Fruit fly (Drosophila melanogaster) whole organism, embryonic: Measurements from ENCODE around the gene CG12206.
A peak's percentile ranks its signal among the peaks of the same experiment; 100 is the strongest.

Experiments
- ATbp ChIP-seq: fragments of 200-800 bp; sonication (Bioruptor generic); optimal IDR thresholded peaks from 2 replicates; lab custom pipeline; 2017; ENCODE audit warnings: missing biosample characterization, mild to moderate bottlenecking, missing genetic modification characterization, missing genetic modification reagents
- CG11504 ChIP-seq: fragments of 200-800 bp; sonication (Bioruptor generic); optimal IDR thresholded peaks from 3 replicates; lab custom pipeline; 2019; ENCODE audit warnings: missing biosample characterization, mild to moderate bottlenecking, missing genetic modification characterization, moderate library complexity
- CG11695 ChIP-seq: fragments of 200-800 bp; sonication (Bioruptor generic); IDR thresholded peaks from 3 replicates; pipeline ENCODE4 v1.3.6; 2022; ENCODE audit warnings: missing biosample characterization, missing genetic modification characterization
- CG11696 ChIP-seq: fragments of 200-800 bp; sonication (Bioruptor generic); IDR thresholded peaks from 2 replicates; pipeline ENCODE4 v1.3.6; 2022; ENCODE audit warnings: missing biosample characterization, missing genetic modification characterization
- CG12391 ChIP-seq: fragments of 200-800 bp; sonication (Bioruptor generic); optimal IDR thresholded peaks from 3 replicates; lab custom pipeline; 2018; ENCODE audit warnings: missing biosample characterization, mild to moderate bottlenecking, missing genetic modification characterization, moderate library complexity
- CG17328 ChIP-seq: fragments of 200-800 bp; sonication (Bioruptor generic); IDR thresholded peaks from 2 replicates; pipeline ENCODE4 v1.3.6; 2022; ENCODE audit warnings: missing biosample characterization, missing genetic modification characterization
- CG17359 ChIP-seq: fragments of 200-800 bp; sonication (Bioruptor generic); optimal IDR thresholded peaks from 3 replicates; lab custom pipeline; 2018; ENCODE audit warnings: missing biosample characterization, mild to moderate bottlenecking, missing genetic modification characterization, moderate library complexity
- CG2129 ChIP-seq: fragments of 200-800 bp; sonication (Bioruptor generic); IDR thresholded peaks from 2 replicates; pipeline ENCODE4 v1.3.6; 2022; ENCODE audit warnings: missing biosample characterization, missing genetic modification characterization; ENCODE audit not compliant: partially characterized antibody
- CG2199 ChIP-seq: fragments of 200-800 bp; sonication (Bioruptor generic); IDR thresholded peaks from 3 replicates; pipeline ENCODE4 v1.3.6; 2022; ENCODE audit warnings: missing biosample characterization, missing genetic modification characterization
- CG33213 ChIP-seq: fragments of 200-800 bp; sonication (Bioruptor generic); optimal IDR thresholded peaks from 3 replicates; lab custom pipeline; 2016; ENCODE audit warnings: missing biosample characterization, missing genetic modification characterization
- CG43689 ChIP-seq: fragments of 200-800 bp; sonication (Bioruptor generic); IDR thresholded peaks from 2 replicates; pipeline ENCODE4 v1.3.6; 2022; ENCODE audit warnings: missing biosample characterization, missing genetic modification characterization
- CG7556 ChIP-seq: fragments of 200-800 bp; sonication (Bioruptor generic); optimal IDR thresholded peaks from 2 replicates; lab custom pipeline; 2017; ENCODE audit warnings: missing biosample characterization, mild to moderate bottlenecking, missing genetic modification characterization
- CG8478 ChIP-seq: fragments of >200 bp; optimal IDR thresholded peaks from 2 replicates; lab custom pipeline; 2018
- CG9609 ChIP-seq: fragments of 200-800 bp; sonication (Bioruptor generic); optimal IDR thresholded peaks from 3 replicates; lab custom pipeline; 2016; ENCODE audit warnings: missing biosample characterization, missing genetic modification characterization
- Deaf1 ChIP-seq: fragments of 200-800 bp; optimal IDR thresholded peaks from 3 replicates; lab custom pipeline; 2019; ENCODE audit warnings: missing biosample characterization, mild to moderate bottlenecking, missing genetic modification characterization, moderate library complexity
- Doc3 ChIP-seq: fragments of 200-800 bp; sonication (Bioruptor generic); IDR thresholded peaks from 3 replicates; pipeline ENCODE4 v1.3.6; 2022; ENCODE audit warnings: missing biosample characterization, missing genetic modification characterization; ENCODE audit not compliant: partially characterized antibody
- Drgx ChIP-seq: fragments of 200-800 bp; sonication (Bioruptor generic); IDR thresholded peaks from 2 replicates; pipeline ENCODE4 v1.3.6; 2022; ENCODE audit warnings: missing biosample characterization, missing genetic modification characterization
- Ets65A ChIP-seq: fragments of 200-800 bp; sonication (Bioruptor generic); peaks from one replicate; lab custom pipeline; 2016; ENCODE audit warnings: missing biosample characterization, missing genetic modification characterization
- Ptx1 ChIP-seq: fragments of 200-800 bp; sonication (Bioruptor generic); IDR thresholded peaks from 2 replicates; pipeline ENCODE4 v1.3.6; 2022; ENCODE audit warnings: missing biosample characterization, missing genetic modification characterization
- TFAM ChIP-seq: fragments of 200-800 bp; sonication (Bioruptor generic); optimal IDR thresholded peaks from 2 replicates; lab custom pipeline; 2017; ENCODE audit warnings: missing biosample characterization, missing genetic modification characterization, inconsistent platforms
- Xrp1 ChIP-seq: fragments of 200-800 bp; sonication (Bioruptor generic); IDR thresholded peaks from 2 replicates; pipeline ENCODE4 v1.3.6; 2022; ENCODE audit warnings: missing biosample characterization, missing genetic modification characterization
- ato ChIP-seq: fragments of 200-800 bp; sonication (Bioruptor generic); IDR thresholded peaks from 2 replicates; pipeline ENCODE4 v1.3.6; 2022; ENCODE audit warnings: missing biosample characterization, missing genetic modification characterization; ENCODE audit not compliant: partially characterized antibody
- cato ChIP-seq: fragments of 200-800 bp; sonication (Bioruptor generic); optimal IDR thresholded peaks from 2 replicates; lab custom pipeline; 2016; ENCODE audit warnings: missing biosample characterization, missing genetic modification characterization, borderline replicate concordance
- ci ChIP-seq: fragments of 200-800 bp; sonication (Bioruptor generic); IDR thresholded peaks from 3 replicates; pipeline ENCODE4 v1.3.6; 2022; ENCODE audit warnings: missing biosample characterization, missing genetic modification characterization
- croc ChIP-seq: fragments of 200-800 bp; sonication (Bioruptor generic); conservative IDR thresholded peaks from 3 replicates; pipeline ENCODE4 v1.3.6; 2022; ENCODE audit warnings: missing biosample characterization, missing genetic modification characterization
- dmrt99B ChIP-seq: fragments of 200-800 bp; sonication (Bioruptor generic); optimal IDR thresholded peaks from 2 replicates; lab custom pipeline; 2018; ENCODE audit warnings: missing biosample characterization, mild to moderate bottlenecking, missing genetic modification characterization, moderate library complexity
- ems ChIP-seq: fragments of 200-800 bp; sonication (Bioruptor generic); optimal IDR thresholded peaks from 3 replicates; lab custom pipeline; 2016; ENCODE audit warnings: missing biosample characterization, missing genetic modification characterization
- ewg ChIP-seq: fragments of 200-800 bp; sonication (Bioruptor generic); optimal IDR thresholded peaks from 3 replicates; lab custom pipeline; 2017; ENCODE audit warnings: mild to moderate bottlenecking, missing biosample characterization, missing genetic modification reagents, missing genetic modification characterization
- fru ChIP-seq: fragments of >200 bp; optimal IDR thresholded peaks from 2 replicates; lab custom pipeline; 2017
- grn ChIP-seq: fragments of 200-800 bp; sonication (Bioruptor generic); optimal IDR thresholded peaks from 3 replicates; lab custom pipeline; 2017; ENCODE audit warnings: missing biosample characterization, missing genetic modification characterization
- pfk ChIP-seq: fragments of 200-800 bp; sonication (Bioruptor generic); optimal IDR thresholded peaks from 2 replicates; lab custom pipeline; 2018; ENCODE audit warnings: missing biosample characterization, mild to moderate bottlenecking, missing genetic modification characterization, moderate library complexity
- phol ChIP-seq: fragments of 200-800 bp; sonication (Bioruptor generic); optimal IDR thresholded peaks from 3 replicates; lab custom pipeline; 2018; ENCODE audit warnings: missing biosample characterization, mild to moderate bottlenecking, missing genetic modification characterization, moderate library complexity
- seq ChIP-seq: fragments of 200-800 bp; sonication (Bioruptor generic); IDR thresholded peaks from 2 replicates; pipeline ENCODE4 v1.3.6; 2022; ENCODE audit warnings: missing biosample characterization, missing genetic modification characterization
- sisA ChIP-seq: fragments of 200-800 bp; sonication (Bioruptor generic); IDR thresholded peaks from 2 replicates; pipeline ENCODE4 v1.3.6; 2022; ENCODE audit warnings: missing biosample characterization, missing genetic modification characterization
- slbo ChIP-seq: fragments of 200-800 bp; sonication (Bioruptor generic); IDR thresholded peaks from 2 replicates; pipeline ENCODE4 v1.3.6; 2022; ENCODE audit warnings: missing biosample characterization, missing genetic modification characterization
- sqz ChIP-seq: fragments of 200-800 bp; sonication (Bioruptor generic); optimal IDR thresholded peaks from 3 replicates; lab custom pipeline; 2018; ENCODE audit warnings: missing biosample characterization, mild to moderate bottlenecking, missing genetic modification characterization
- stwl ChIP-seq: fragments of 200-800 bp; sonication (Bioruptor generic); optimal IDR thresholded peaks from 3 replicates; lab custom pipeline; 2018; ENCODE audit warnings: missing biosample characterization, mild to moderate bottlenecking, missing genetic modification characterization, moderate library complexity
- vvl ChIP-seq: fragments of 200-800 bp; sonication (Bioruptor generic); IDR thresholded peaks from 2 replicates; pipeline ENCODE4 v1.3.6; 2022; ENCODE audit warnings: missing biosample characterization, missing genetic modification characterization
- z ChIP-seq: fragments of 200-800 bp; sonication (Bioruptor generic); IDR thresholded peaks from 3 replicates; pipeline ENCODE4 v1.3.6; 2022; ENCODE audit warnings: missing biosample characterization, missing genetic modification characterization
- zfh1 ChIP-seq: fragments of 200-800 bp; sonication (Bioruptor generic); IDR thresholded peaks from 3 replicates; pipeline ENCODE4 v1.3.6; 2022; ENCODE audit warnings: missing biosample characterization, missing genetic modification characterization

The CG12206 gene

DNA sequence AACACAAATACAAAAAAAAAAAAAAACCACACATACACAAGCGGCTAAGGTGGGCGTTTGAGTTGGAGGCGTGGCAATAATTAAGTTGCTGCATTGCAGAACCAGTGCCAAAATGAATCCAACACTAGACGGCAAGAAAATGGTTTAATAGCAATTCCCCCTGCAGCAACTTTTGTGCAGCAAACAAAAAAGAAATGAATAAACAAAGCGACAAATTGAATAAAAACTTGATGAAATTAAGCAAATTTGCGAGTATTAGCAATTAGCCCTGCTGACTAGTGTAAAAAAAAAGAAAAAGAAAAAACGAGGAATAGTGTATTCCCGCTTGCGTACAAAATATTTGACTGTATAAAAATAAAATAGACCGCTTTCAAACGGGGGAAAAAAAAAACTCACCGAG is 19.6 kb downstream of the CG12206 start (continued):
- TF ChIP-seq TFAM (GFP tag; lab: Kevin White, UChicago) (no peak), slbo (no peak), CG12391 (tag; lab: Kevin White, UChicago) (peak; percentile 13), croc (GFP tag; lab: Robert Waterston, UW) (no peak), phol (tag; lab: Kevin White, UChicago) (peak; percentile 54), Doc3 (GFP tag; lab: Robert Waterston, UW) (no peak), ewg (GFP tag; lab: Kevin White, UChicago) (no peak)

dm6 chrX:3453038-3453819 is 21.1 kb downstream of the CG12206 start:
- TF ChIP-seq ato (GFP tag; lab: Robert Waterston, UW) (peak; percentile 16; the same call in 1 of the 2 replicates), dmrt99B (tag; lab: Kevin White, UChicago) (peak; percentile 28), Ets65A (peak; percentile 57), ATbp (GFP tag; lab: Kevin White, UChicago) (no peak), pfk (GFP tag; lab: Kevin White, UChicago) (peak; percentile 58), cato (GFP tag; lab: Kevin White, UChicago) (no peak), z (GFP tag; lab: Robert Waterston, UW) (0 out of 3 replicates have a peak, but pooled peaks have one; percentile 19), stwl (peak; percentile 41), zfh1 (0 out of 3 replicates have a peak, but pooled peaks have one; percentile 14), CG11696 (GFP tag; lab: Robert Waterston, UW) (peak; percentile 34; the same call in 1 of the 2 replicates), CG2199 (GFP tag; lab: Robert Waterston, UW) (no peak), Deaf1 (tag; lab: Kevin White, UChicago) (no peak), CG43689 (0 out of 2 replicates have a peak, but pooled peaks have one; percentile 5), ems (GFP tag; lab: Kevin White, UChicago) (no peak), ci (GFP tag; lab: Robert Waterston, UW) (0 out of 3 replicates have a peak, but pooled peaks have one; percentile 20), Ptx1 (GFP tag; lab: Robert Waterston, UW) (peak; percentile 32; the same call in 1 of the 2 replicates), vvl (GFP tag; lab: Robert Waterston, UW) (0 out of 2 replicates have a peak, but pooled peaks have one; percentile 16), CG8478 (lab: Kevin White, UChicago) (no peak), Drgx (GFP tag; lab: Robert Waterston, UW) (peak; percentile 68), CG17359 (tag; lab: Kevin White, UChicago) (peak; percentile 1), CG33213 (GFP tag; lab: Kevin White, UChicago) (no peak), fru (lab: Kevin White, UChicago) (no peak), sisA (GFP tag; lab: Robert Waterston, UW) (0 out of 2 replicates have a peak, but pooled peaks have one; percentile 15), sqz (GFP tag; lab: Kevin White, UChicago) (peak; percentile 21), CG2129 (no peak; the same call in 1 of the 2 replicates), CG7556 (GFP tag; lab: Kevin White, UChicago) (no peak), Xrp1 (GFP tag; lab: Robert Waterston, UW) (peak; percentile 6; the same call in 1 of the 2 replicates), CG11504 (tag; lab: Kevin White, UChicago) (peak; percentile 34), CG9609 (GFP tag; lab: Kevin White, UChicago) (no peak), seq (GFP tag; lab: Robert Waterston, UW) (no peak), CG11695 (GFP tag; lab: Robert Waterston, UW) (peak; percentile 67; the same call in 1 of the 3 replicates), grn (GFP tag; lab: Kevin White, UChicago) (no peak), CG17328 (GFP tag; lab: Robert Waterston, UW) (peak; percentile 42; the same call in 1 of the 2 replicates)
